Fruit fly (Drosophila melanogaster): ENCODE data around the gene GatC.

DNA sequence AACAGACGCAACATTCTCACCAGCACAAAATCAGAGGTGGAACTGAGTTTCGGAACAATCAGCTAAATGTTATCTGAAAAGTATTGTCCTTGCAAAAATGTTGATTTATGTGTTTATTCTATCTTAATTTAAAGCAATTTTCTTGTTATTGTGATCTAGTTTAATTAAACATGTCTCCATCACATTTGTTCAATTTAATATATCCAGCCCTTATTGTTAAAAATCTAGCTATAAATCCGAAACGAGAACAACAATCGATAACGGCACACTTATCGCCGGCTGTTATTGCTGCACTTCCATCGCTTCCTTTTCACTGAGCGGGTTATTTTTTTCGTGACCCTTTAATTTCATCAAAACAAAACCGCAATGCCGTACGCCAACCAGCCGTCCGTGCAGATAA lies at the start of gene GatC, which contains the start of the genes PolG2 and Polr2C:
- TF ChIP-seq CG12744 (GFP tag; optimal IDR thresholded peaks at IDR 0.05) (no peak), repo (GFP tag; optimal IDR thresholded peaks at IDR 0.05) (no peak), lola (GFP tag; optimal IDR thresholded peaks at IDR 0.05) (peak in 1 of 3 experiments; percentile 39), CG14860 (GFP tag; IDR thresholded peaks at IDR 0.05; ENCODE audit: partially characterized antibody) (peak; percentile 76), ac (GFP tag; optimal IDR thresholded peaks at IDR 0.05) (no peak), CG10654 (GFP tag; optimal IDR thresholded peaks at IDR 0.05) (no peak)
